Fruit fly (Drosophila melanogaster): ENCODE data around the gene spg.

DNA sequence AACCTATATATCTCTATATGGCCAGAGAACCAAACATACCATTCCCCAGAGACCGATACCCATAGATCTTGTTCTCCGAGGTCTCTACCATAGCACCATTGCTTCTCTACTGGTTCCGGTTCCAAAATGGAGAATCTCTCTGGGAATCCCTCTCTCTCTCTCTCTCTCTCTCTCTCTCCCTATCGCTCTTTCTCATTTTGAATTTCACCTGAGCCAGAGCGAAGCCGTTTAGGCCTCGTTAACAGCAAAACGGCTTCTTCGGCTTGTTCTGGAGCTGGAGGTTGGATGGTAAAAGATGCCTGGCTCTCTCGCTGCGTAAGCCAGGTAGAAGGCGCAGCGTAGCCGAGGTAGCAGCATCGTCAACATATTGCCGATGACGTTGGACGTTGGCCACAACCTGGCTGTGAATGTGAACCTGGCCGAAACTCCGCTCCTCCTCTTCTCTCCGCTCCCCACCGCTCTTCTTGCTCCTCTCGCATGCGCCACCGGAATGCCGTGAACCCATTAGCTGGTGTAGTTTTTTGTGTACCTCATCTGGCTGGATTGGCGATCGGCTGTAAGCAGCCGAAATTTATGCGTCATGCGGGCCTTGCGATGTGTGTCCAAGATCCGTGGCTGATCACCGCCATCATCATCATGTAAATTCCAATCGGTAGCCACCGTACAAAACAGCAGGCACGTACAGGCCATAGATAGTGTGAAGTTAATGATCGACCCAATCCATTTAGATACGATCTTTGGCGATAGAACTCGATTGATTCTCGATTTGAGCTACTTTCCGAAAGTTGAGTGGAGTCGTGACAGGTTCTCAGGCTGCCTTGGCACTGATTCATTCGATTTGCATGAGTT lies 16.5 kb downstream of the spg start:
- TF ChIP-seq pan (optimal IDR thresholded peaks at IDR 0.05) (no peak), CG8478 (optimal IDR thresholded peaks at IDR 0.05) (no peak), usp (GFP tag; optimal IDR thresholded peaks at IDR 0.05) (no peak)
